Worm (Caenorhabditis elegans) whole organism, dauer: Measurements from ENCODE around the gene nlp-18.

ENCODE experiments used
- unc-62 ChIP-seq: sonication (generic microtip); optimal IDR thresholded peaks from 2 replicates; lab custom pipeline; 2017; ENCODE audit warnings: missing biosample characterization, missing genetic modification reagents, missing genetic modification characterization

The nlp-18 gene

DNA sequence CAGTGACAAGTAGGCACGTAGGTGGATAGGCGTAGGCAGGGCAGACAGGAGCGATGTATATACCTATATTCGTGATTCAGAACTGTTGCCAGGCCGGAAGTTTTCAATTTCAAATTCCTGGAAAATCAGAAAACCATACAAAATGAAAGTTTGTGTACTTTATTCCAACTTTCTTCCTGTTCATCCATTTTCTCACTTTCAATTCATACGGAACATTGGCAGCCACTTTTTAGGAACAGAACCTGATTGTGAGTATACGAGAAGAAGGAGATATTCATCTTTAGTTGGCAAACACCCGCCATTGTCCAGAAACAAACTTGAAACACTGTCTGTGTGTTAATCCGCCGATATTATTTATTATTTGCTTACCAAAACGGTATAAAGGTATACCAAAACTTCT, 5.6 kb upstream of the nlp-18 start, which contains the start of gene srlf-15:
TSS of gene srlf-15 (plus strand) at position 301 of the 400 bp plus-strand sequence.
- TF ChIP-seq unc-62 (GFP tag; lab: Kevin White, UChicago) = no peak

DNA sequence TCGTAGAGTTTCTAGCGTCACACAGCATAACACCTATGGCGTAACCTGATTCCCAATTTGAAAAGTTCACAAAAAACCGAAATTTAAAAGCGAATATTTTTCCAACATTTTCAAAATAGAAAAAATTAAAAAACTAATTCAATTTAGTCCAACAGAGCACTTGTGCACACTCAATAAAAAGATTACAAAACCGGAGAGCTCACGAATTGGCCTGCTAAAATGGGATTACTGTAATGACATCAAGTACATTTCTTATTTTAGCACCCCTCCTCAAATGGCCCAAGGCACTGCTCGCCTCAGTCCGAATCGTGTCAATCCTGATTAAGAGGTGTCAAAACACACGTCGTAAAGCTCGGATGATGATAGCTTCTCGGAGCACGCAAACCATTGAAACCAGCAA, 2.6 kb upstream of the nlp-18 start:
- TF ChIP-seq unc-62 (GFP tag; lab: Kevin White, UChicago) = no peak

DNA sequence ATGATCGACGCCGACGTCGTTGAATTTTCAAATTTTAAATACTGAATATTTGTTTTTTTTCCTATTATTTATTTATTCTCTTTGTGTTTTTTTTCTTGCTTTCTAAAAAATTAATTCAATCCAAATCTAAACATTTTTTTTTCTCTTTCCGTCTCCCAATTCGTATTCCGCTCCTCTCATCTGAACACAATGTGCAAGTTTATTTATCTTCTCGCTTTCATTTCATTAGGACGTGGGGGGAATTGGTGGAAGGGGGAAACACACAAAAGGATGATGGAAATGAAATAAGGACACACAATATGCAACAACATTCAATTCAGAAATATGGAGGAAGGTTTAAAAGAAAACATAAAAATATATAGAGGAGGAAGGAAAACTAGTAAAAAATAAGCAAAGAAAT, 2.4 kb downstream of the nlp-18 start:
- TF ChIP-seq unc-62 (GFP tag; lab: Kevin White, UChicago) = no peak

- TF ChIP-seq unc-62 (GFP tag; lab: Kevin White, UChicago) = no peak
Observed at ce11 chrII:11025566-11025965, 4.6 kb downstream of the nlp-18 start, which contains the start of gene F33A8.7. TSS of gene F33A8.7 (minus strand) at chrII:11025666.

ce11 chrII:11022023-11022422, 8.2 kb downstream of the nlp-18 start, which contains the start of gene let-858:
TSS of gene let-858 (plus strand) at chrII:11022370.
- no peak for TF ChIP-seq unc-62 (GFP tag; lab: Kevin White, UChicago)

DNA sequence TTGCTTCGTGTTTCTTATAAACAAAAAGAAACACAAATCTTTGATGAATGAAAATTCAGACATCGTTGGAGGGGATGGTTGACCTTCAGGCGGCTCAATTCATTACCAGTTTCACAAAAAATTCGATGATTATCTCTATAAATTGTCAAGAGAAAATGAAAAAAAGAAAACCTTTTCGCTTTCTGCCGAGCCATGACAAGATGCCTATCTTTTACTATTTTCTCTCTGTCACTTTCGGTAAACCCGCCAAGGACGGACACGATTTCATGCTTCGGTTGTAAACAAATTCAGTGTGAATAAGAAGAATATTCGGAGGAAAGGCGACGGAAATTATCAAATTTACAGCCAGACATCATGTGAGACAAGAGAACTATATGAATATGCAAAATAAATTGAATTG, 9.5 kb downstream of the nlp-18 start:
- TF ChIP-seq unc-62 (GFP tag; lab: Kevin White, UChicago) = no peak

- no peak for TF ChIP-seq unc-62 (GFP tag; lab: Kevin White, UChicago)
Observed at ce11 chrII:11016884-11017283, 13.3 kb downstream of the nlp-18 start.

DNA sequence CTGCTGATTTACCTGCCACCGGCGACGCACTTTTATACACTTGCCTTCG, 13.5 kb downstream of the nlp-18 start, which contains the start of gene ram-2:
TSS of gene ram-2 (minus strand) at position 47 of the 49 bp plus-strand sequence.
- TF ChIP-seq unc-62 (GFP tag; lab: Kevin White, UChicago) = no peak

DNA sequence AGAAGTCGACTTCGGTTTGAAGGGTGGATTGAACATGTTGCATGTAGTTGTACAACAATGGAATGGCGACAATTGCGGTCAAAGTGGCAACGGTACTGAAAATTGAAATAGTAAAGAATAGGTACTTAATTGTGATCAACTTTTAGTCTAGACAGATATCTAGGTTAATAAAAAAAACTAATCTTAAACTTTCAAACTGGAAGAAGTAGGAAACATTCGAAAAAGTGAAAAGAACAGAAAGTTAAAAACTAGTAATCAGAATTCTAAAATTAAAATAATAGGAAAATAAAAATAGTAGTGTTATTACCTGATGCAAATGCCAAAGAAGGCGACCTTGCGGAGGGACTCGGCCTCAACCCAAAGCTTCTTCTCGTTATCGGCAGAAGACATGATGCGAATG, 13.8 kb downstream of the nlp-18 start:
- no peak for TF ChIP-seq unc-62 (GFP tag; lab: Kevin White, UChicago)

ce11 chrII:11015734-11016133, 14.5 kb downstream of the nlp-18 start:
- no peak for TF ChIP-seq unc-62 (GFP tag; lab: Kevin White, UChicago)

- no peak for TF ChIP-seq unc-62 (GFP tag; lab: Kevin White, UChicago)
Observed at ce11 chrII:11015210-11015609, 15.0 kb downstream of the nlp-18 start.

DNA sequence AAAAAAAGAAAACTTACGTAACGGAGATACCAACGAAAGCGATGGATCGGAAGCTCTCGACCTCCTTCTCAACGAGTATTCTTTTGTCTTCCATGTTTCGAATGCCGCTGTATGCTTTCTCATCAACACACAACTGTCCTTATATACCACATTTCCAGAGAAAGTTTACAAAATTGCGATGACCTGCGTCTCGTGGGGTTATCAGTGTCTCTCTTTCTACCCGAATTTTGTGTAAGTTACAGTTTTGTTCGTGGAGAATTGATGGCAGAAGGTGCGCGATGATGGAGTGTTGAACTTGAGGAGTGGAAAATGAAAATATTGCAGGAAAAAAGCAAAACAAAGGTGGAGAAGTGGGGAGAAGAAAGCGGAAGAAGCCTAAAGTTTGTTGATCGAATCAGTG, 16.5 kb downstream of the nlp-18 start, which contains the start of gene col-81:
TSS of gene col-81 (minus strand) at position 101 of the 400 bp plus-strand sequence.
- TF ChIP-seq unc-62 (GFP tag; lab: Kevin White, UChicago) = no peak

DNA sequence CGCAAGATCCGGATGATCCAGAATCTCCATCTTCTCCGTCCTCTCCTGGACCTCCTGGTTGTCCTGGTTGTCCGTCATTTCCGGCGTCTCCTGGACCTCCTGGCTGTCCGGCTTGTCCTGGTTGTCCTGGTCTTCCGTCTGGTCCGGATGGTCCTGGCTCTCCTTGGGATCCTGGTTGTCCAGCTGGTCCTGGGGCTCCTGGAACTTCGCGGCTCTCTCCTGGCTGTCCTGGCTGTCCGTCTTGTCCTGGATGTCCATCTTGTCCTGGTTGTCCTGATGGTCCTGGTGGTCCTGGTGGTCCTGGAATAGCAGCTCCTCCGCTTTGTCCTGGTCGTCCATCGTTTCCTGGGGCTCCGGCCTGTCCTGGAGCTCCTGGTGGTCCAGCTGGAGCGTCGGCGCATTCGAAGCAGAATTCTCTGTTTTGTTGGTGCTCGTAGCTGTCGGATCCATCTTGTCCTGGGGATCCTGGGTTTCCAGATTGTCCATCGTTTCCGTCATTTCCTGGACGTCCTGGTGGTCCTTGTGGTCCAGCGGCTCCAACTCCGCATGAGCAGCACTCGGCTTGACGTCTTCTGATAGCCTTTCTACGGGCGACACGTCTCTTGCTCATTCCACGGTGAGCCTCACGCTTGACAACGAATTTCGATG, 17.5 kb downstream of the nlp-18 start:
- TF ChIP-seq unc-62 (GFP tag; lab: Kevin White, UChicago) = no peak

DNA sequence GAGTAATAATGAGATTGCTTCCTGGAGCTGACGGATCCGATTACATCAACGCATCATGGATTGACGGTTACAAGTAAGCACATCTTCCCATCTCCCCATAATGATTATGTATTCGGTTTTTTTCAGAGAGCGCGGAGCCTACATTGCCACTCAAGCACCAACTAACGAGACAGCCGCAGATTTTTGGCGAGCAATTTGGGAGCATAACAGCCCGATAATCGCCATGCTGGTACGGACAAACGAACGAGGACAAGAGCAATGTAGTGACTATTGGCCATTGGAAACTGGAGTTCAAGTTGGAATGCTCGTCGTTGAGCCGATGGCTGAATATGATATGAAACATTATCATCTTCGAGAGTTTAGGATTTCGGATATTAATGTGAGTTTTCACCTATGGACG, 19.3 kb downstream of the nlp-18 start:
- no peak for TF ChIP-seq unc-62 (GFP tag; lab: Kevin White, UChicago)

- TF ChIP-seq unc-62 (GFP tag; lab: Kevin White, UChicago) = no peak
Observed at ce11 chrII:11004381-11004780, 25.8 kb downstream of the nlp-18 start.

- TF ChIP-seq unc-62 (GFP tag; lab: Kevin White, UChicago) = no peak
Observed at ce11 chrII:10999109-10999508, 31.1 kb downstream of the nlp-18 start.

- no peak for TF ChIP-seq unc-62 (GFP tag; lab: Kevin White, UChicago)
Observed at ce11 chrII:10995600-10995999, 34.6 kb downstream of the nlp-18 start.
